Worm (Caenorhabditis elegans) whole organism, L2 larva: ENCODE measurements around the gene fbxc-24.

Experiments
- C34F6.9 ChIP-seq: fragments of 150-350 bp; optimal IDR thresholded peaks from 2 replicates; lab custom pipeline; 2014; ENCODE audit warnings: missing biosample characterization, missing genetic modification characterization
- Y55F3AM.14 ChIP-seq: fragments of 200-800 bp; sonication (Bioruptor generic); optimal IDR thresholded peaks from 2 replicates; lab custom pipeline; 2018; ENCODE audit warnings: mild to moderate bottlenecking, missing genetic modification characterization, missing compliant biosample characterization
- ZK546.5 ChIP-seq: sonication (generic microtip); optimal IDR thresholded peaks from 2 replicates; lab custom pipeline; 2017; ENCODE audit warnings: missing biosample characterization, missing genetic modification characterization
- alr-1 ChIP-seq: fragments of 150-350 bp; optimal IDR thresholded peaks from 2 replicates; lab custom pipeline; 2014; ENCODE audit warnings: missing biosample characterization, missing genetic modification characterization
- blmp-1 ChIP-seq: sonication (generic microtip); optimal IDR thresholded peaks from 2 replicates; lab custom pipeline; 2017; ENCODE audit warnings: missing genetic modification characterization, mild to moderate bottlenecking, missing compliant biosample characterization, antibody characterized with exemption, moderate library complexity; ENCODE audit not compliant: insufficient read depth
- elt-1 ChIP-seq: fragments of 150-350 bp; optimal IDR thresholded peaks from 2 replicates; lab custom pipeline; 2014; ENCODE audit warnings: missing biosample characterization, missing genetic modification characterization
- elt-3 ChIP-seq: sonication (generic microtip); optimal IDR thresholded peaks from 2 replicates; lab custom pipeline; 2017; ENCODE audit warnings: missing biosample characterization, missing genetic modification characterization
- fos-1 ChIP-seq: fragments of 150-350 bp; optimal IDR thresholded peaks from 2 replicates; lab custom pipeline; 2014; ENCODE audit warnings: missing biosample characterization, missing genetic modification characterization
- gmeb-1 ChIP-seq: fragments of 150-350 bp; optimal IDR thresholded peaks from 2 replicates; lab custom pipeline; 2014; ENCODE audit warnings: missing biosample characterization, missing genetic modification characterization
- lin-11 ChIP-seq: fragments of 150-350 bp; sonication (generic microtip); optimal IDR thresholded peaks from 2 replicates; lab custom pipeline; 2014; ENCODE audit warnings: missing biosample characterization, missing genetic modification characterization, inconsistent platforms, mixed read lengths
- lsy-2 ChIP-seq, 2 experiments: fragments of 150-350 bp in 1 of 2; sonication (generic microtip) in 1 of 2; optimal IDR thresholded peaks; 2 replicates each; lab custom pipeline; 2014 to 2017; ENCODE audit warnings: missing biosample characterization in 2 of 2, missing genetic modification characterization in 2 of 2
- mbf-1 ChIP-seq: sonication (generic microtip); optimal IDR thresholded peaks from 2 replicates; lab custom pipeline; 2017; ENCODE audit warnings: missing biosample characterization, missing genetic modification characterization
- mdl-1 ChIP-seq, 2 experiments: fragments of 150-350 bp in 1 of 2; sonication (generic microtip) in 1 of 2; optimal IDR thresholded peaks; 2 replicates each; lab custom pipeline; 2017; ENCODE audit warnings: missing biosample characterization in 2 of 2, missing genetic modification characterization in 2 of 2
- nhr-10 ChIP-seq: sonication (generic microtip); optimal IDR thresholded peaks from 2 replicates; lab custom pipeline; 2017; ENCODE audit warnings: missing biosample characterization, missing genetic modification characterization
- nhr-11 ChIP-seq: fragments of 150-350 bp; optimal IDR thresholded peaks from 2 replicates; lab custom pipeline; 2014; ENCODE audit warnings: missing biosample characterization, missing genetic modification characterization
- nhr-12 ChIP-seq: fragments of 150-350 bp; optimal IDR thresholded peaks from 2 replicates; lab custom pipeline; 2014; ENCODE audit warnings: missing biosample characterization, missing genetic modification characterization
- nhr-129 ChIP-seq: fragments of 150-350 bp; optimal IDR thresholded peaks from 2 replicates; lab custom pipeline; 2014; ENCODE audit warnings: missing biosample characterization, missing genetic modification characterization
- nhr-21 ChIP-seq: fragments of 150-350 bp; optimal IDR thresholded peaks from 2 replicates; lab custom pipeline; 2014; ENCODE audit warnings: missing biosample characterization, missing genetic modification characterization
- nhr-23 ChIP-seq: fragments of 150-350 bp; optimal IDR thresholded peaks from 2 replicates; lab custom pipeline; 2014; ENCODE audit warnings: missing biosample characterization, missing genetic modification reagents, missing genetic modification characterization
- nhr-237 ChIP-seq: fragments of 150-350 bp; optimal IDR thresholded peaks from 2 replicates; lab custom pipeline; 2014; ENCODE audit warnings: missing biosample characterization, missing genetic modification characterization
- nhr-25 ChIP-seq: fragments of 150-350 bp; sonication (generic microtip); optimal IDR thresholded peaks from 3 replicates; lab custom pipeline; 2014; ENCODE audit warnings: missing biosample characterization, missing genetic modification characterization
- nhr-6 ChIP-seq: fragments of 150-350 bp; optimal IDR thresholded peaks from 2 replicates; lab custom pipeline; 2014; ENCODE audit warnings: missing biosample characterization, missing genetic modification characterization
- nhr-77 ChIP-seq: fragments of 150-350 bp; optimal IDR thresholded peaks from 2 replicates; lab custom pipeline; 2014; ENCODE audit warnings: missing biosample characterization, missing genetic modification characterization
- sem-4 ChIP-seq: fragments of 150-350 bp; optimal IDR thresholded peaks from 2 replicates; lab custom pipeline; 2014; ENCODE audit warnings: missing biosample characterization, missing genetic modification reagents, missing genetic modification characterization
- skn-1 ChIP-seq: sonication (generic microtip); optimal IDR thresholded peaks from 2 replicates; lab custom pipeline; 2017; ENCODE audit warnings: missing biosample characterization, missing genetic modification characterization
- sma-3 ChIP-seq: sonication (generic microtip); optimal IDR thresholded peaks from 2 replicates; lab custom pipeline; 2016; ENCODE audit warnings: missing genetic modification reagents, missing genetic modification characterization, missing compliant biosample characterization
- sma-9 ChIP-seq, 2 experiments: fragments of 150-350 bp in 1 of 2; sonication (generic microtip) in 1 of 2; optimal IDR thresholded peaks; 2 replicates each; lab custom pipeline; 2014 to 2016; ENCODE audit warnings: missing genetic modification characterization in 2 of 2, mild to moderate bottlenecking in 1 of 2, missing biosample characterization in 1 of 2, missing compliant biosample characterization in 1 of 2, missing genetic modification reagents in 1 of 2, moderate library complexity in 1 of 2
- snpc-4 ChIP-seq: fragments of 150-350 bp; optimal IDR thresholded peaks from 2 replicates; lab custom pipeline; 2014; ENCODE audit warnings: missing biosample characterization, missing genetic modification characterization
- unc-55 ChIP-seq: fragments of 150-350 bp; sonication (generic microtip); optimal IDR thresholded peaks from 3 replicates; lab custom pipeline; 2014; ENCODE audit warnings: missing biosample characterization, missing genetic modification reagents, missing genetic modification characterization
- ztf-1 ChIP-seq: fragments of 200-800 bp; sonication (Bioruptor generic); conservative IDR thresholded peaks from 2 replicates; pipeline ENCODE4 v1.3.6; 2022; ENCODE audit warnings: missing genetic modification characterization, missing compliant biosample characterization

The fbxc-24 gene

ce11 chrII:913222-913722, 3.8 kb upstream of the fbxc-24 start, which contains the start of gene fbxc-33:
Gene fbxc-33 (plus strand): TSS chrII:913672.
- TF ChIP-seq ZK546.5 (no peak), nhr-12 (no peak), gmeb-1 (tag; lab: Kevin White, UChicago) (peak; percentile 14), C34F6.9 (peak; percentile 67), nhr-129 (tag; lab: Kevin White, UChicago) (peak; percentile 1), fos-1 (tag; lab: Kevin White, UChicago) (peak; percentile 19), nhr-21 (tag; lab: Kevin White, UChicago) (no peak), unc-55 (peak; percentile 53), nhr-10 (tag; lab: Kevin White, UChicago) (no peak), skn-1 (no peak), alr-1 (no peak), nhr-25 (tag; lab: Kevin White, UChicago) (no peak), nhr-237 (tag; lab: Kevin White, UChicago) (no peak), Y55F3AM.14 (GFP tag; lab: Kevin White, UChicago) (no peak)

ce11 chrII:911680-912079, 2.2 kb upstream of the fbxc-24 start, which contains the start of gene fbxc-31:
Gene fbxc-31 (plus strand): TSS chrII:911980.
- TF ChIP-seq fos-1 (tag; lab: Kevin White, UChicago) (no peak), Y55F3AM.14 (GFP tag; lab: Kevin White, UChicago) (no peak), sem-4 (tag; lab: Kevin White, UChicago) (no peak), nhr-6 (tag; lab: Kevin White, UChicago) (no peak), nhr-237 (tag; lab: Kevin White, UChicago) (no peak), nhr-10 (tag; lab: Kevin White, UChicago) (no peak), nhr-11 (tag; lab: Kevin White, UChicago) (no peak), mbf-1 (tag; lab: Kevin White, UChicago) (no peak), lsy-2 (tag; optimal IDR thresholded peaks at IDR 0.05; lab: Kevin White, UChicago) (no peak), nhr-23 (tag; lab: Kevin White, UChicago) (no peak), ZK546.5 (no peak), ztf-1 (GFP tag; lab: Robert Waterston, UW) (no peak), nhr-12 (no peak), blmp-1 (no peak), sma-3 (no peak), elt-3 (tag; lab: Kevin White, UChicago) (no peak)

- TF ChIP-seq snpc-4 (tag; lab: Kevin White, UChicago) = peak; percentile 75
- no peak for TF ChIP-seq mdl-1 (tag; optimal IDR thresholded peaks at IDR 0.05; lab: Kevin White, UChicago)
Measured at ce11 chrII:905335-905734, 4.1 kb downstream of the fbxc-24 start.

- TF ChIP-seq nhr-77 (tag; lab: Kevin White, UChicago) = no peak
Measured at ce11 chrII:901632-902031, 7.8 kb downstream of the fbxc-24 start, which contains the start of gene T07D3.2. Gene T07D3.2 (plus strand): TSS chrII:901932.

ce11 chrII:900720-901332, 8.6 kb downstream of the fbxc-24 start, which contains the start of gene T07D3.9:
Gene T07D3.9 (minus strand): TSS chrII:900913.
- no peak for TF ChIP-seq nhr-12
- TF ChIP-seq fos-1 (tag; lab: Kevin White, UChicago) = peak; percentile 75
- no peak for TF ChIP-seq elt-1 (tag; lab: Kevin White, UChicago)
- TF ChIP-seq, all 48 proteins: peak for 1

- TF ChIP-seq lin-11 (tag; lab: Kevin White, UChicago) = no peak
- no peak for TF ChIP-seq nhr-25 (tag; lab: Kevin White, UChicago)
- peak; percentile 37 for TF ChIP-seq sma-9 (GFP tag; optimal IDR thresholded peaks at IDR 0.05; lab: Kevin White, UChicago)
- no peak for TF ChIP-seq sma-9 (tag; optimal IDR thresholded peaks at IDR 0.05; lab: Kevin White, UChicago)
- TF ChIP-seq fos-1 (tag; lab: Kevin White, UChicago) = peak; percentile 61
Measured at ce11 chrII:888024-888423, 21.4 kb downstream of the fbxc-24 start, which contains the start of gene T07D3.4. Gene T07D3.4 (plus strand): TSS chrII:888309.
